Worm (Caenorhabditis elegans) whole organism, midembryonic: ENCODE results near the gene drl-1.

Experiments used
- T22C8.4 ChIP-seq: fragments of 200-800 bp; sonication (Bioruptor generic); IDR thresholded peaks from 2 replicates; pipeline ENCODE4 v1.3.6; 2022; ENCODE audit warnings: missing genetic modification characterization, missing compliant biosample characterization
- ztf-23 ChIP-seq: fragments of 200-800 bp; sonication (Bioruptor generic); IDR thresholded peaks from 2 replicates; pipeline ENCODE4 v1.3.6; 2022; ENCODE audit warnings: missing genetic modification reagents, missing genetic modification characterization, missing compliant biosample characterization

- TF ChIP-seq T22C8.4 (GFP tag; lab: Robert Waterston, UW) (no peak), ztf-23 (GFP tag; lab: Robert Waterston, UW) (no peak)
Measured at ce11 chrIV:320380-320779, 4.5 kb upstream of the drl-1 start, which contains the start of gene dsc-4.
